Worm (Caenorhabditis elegans) whole organism, L3 larva: ENCODE results near the gene srsx-3.

Experiments
- elt-2 ChIP-seq: sonication (generic microtip); optimal IDR thresholded peaks from 2 replicates; lab custom pipeline; 2016; ENCODE audit warnings: missing genetic modification reagents, mild to moderate bottlenecking, missing genetic modification characterization, missing compliant biosample characterization
- fos-1 ChIP-seq: fragments of 150-350 bp; optimal IDR thresholded peaks from 2 replicates; lab custom pipeline; 2014; ENCODE audit warnings: missing biosample characterization, missing genetic modification characterization
- lin-15B ChIP-seq: fragments of 150-350 bp; optimal IDR thresholded peaks from 2 replicates; lab custom pipeline; 2014; ENCODE audit warnings: missing biosample characterization, missing genetic modification characterization
- lin-39 ChIP-seq: fragments of 150-350 bp; optimal IDR thresholded peaks from 2 replicates; lab custom pipeline; 2018; ENCODE audit warnings: missing biosample characterization, missing genetic modification reagents, missing genetic modification characterization
- mdl-1 ChIP-seq: fragments of 150-350 bp; optimal IDR thresholded peaks from 2 replicates; lab custom pipeline; 2014; ENCODE audit warnings: missing biosample characterization, missing genetic modification characterization
- mml-1 ChIP-seq: fragments of 150-350 bp; sonication (generic microtip); optimal IDR thresholded peaks from 3 replicates; lab custom pipeline; 2014; ENCODE audit warnings: missing biosample characterization, missing genetic modification characterization
- nhr-67 ChIP-seq: fragments of 150-350 bp; optimal IDR thresholded peaks from 2 replicates; lab custom pipeline; 2014; ENCODE audit warnings: missing biosample characterization, missing genetic modification characterization
- pha-4 ChIP-seq: fragments of 150-350 bp; optimal IDR thresholded peaks from 2 replicates; lab custom pipeline; 2014; ENCODE audit warnings: missing biosample characterization, missing genetic modification reagents, missing genetic modification characterization
- pqm-1 ChIP-seq: fragments of 150-350 bp; optimal IDR thresholded peaks from 2 replicates; lab custom pipeline; 2017; ENCODE audit warnings: missing biosample characterization, missing genetic modification characterization, inconsistent platforms
- sea-2 ChIP-seq: fragments of 150-350 bp; sonication (generic microtip); optimal IDR thresholded peaks from 4 replicates; lab custom pipeline; 2014; ENCODE audit warnings: missing biosample characterization, missing genetic modification reagents, missing genetic modification characterization
- snpc-4 ChIP-seq: fragments of 150-350 bp; optimal IDR thresholded peaks from 2 replicates; lab custom pipeline; 2014; ENCODE audit warnings: missing biosample characterization, missing genetic modification characterization
- unc-39 ChIP-seq: sonication (generic microtip); optimal IDR thresholded peaks from 4 replicates; lab custom pipeline; 2017; ENCODE audit warnings: missing biosample characterization, missing genetic modification characterization
- ztf-11 ChIP-seq: fragments of 150-350 bp; optimal IDR thresholded peaks from 2 replicates; lab custom pipeline; 2014; ENCODE audit warnings: missing biosample characterization, missing genetic modification characterization

srsx-3 gene

ce11 chrV:7891230-7891629 is 45.8 kb downstream of the srsx-3 start, which contains the start of gene F40A3.1:
Gene F40A3.1 (plus strand): TSS chrV:7891530.
- TF ChIP-seq fos-1 (tag; lab: Kevin White, UChicago), result no peak
- no peak for TF ChIP-seq mdl-1 (tag; lab: Kevin White, UChicago)
- no peak for TF ChIP-seq nhr-67
- TF ChIP-seq lin-39, result peak; percentile 52
- TF ChIP-seq ztf-11 (tag; lab: Kevin White, UChicago), result no peak
- no peak for TF ChIP-seq unc-39 (tag; lab: Kevin White, UChicago)
- TF ChIP-seq mml-1, result no peak
- no peak for TF ChIP-seq lin-15B (tag; lab: Kevin White, UChicago)

- TF ChIP-seq snpc-4 (tag; lab: Kevin White, UChicago) (peak; percentile 47), elt-2 (peak; percentile 48), pha-4 (tag; lab: Kevin White, UChicago) (peak; percentile 50), pqm-1 (tag; lab: Kevin White, UChicago) (peak; percentile 77), sea-2 (no peak)
Measured at ce11 chrV:7888036-7888435, 49.0 kb downstream of the srsx-3 start.
